Worm (Caenorhabditis elegans) whole organism, L2 larva: Measurements from ENCODE around the gene str-264.
A peak's percentile ranks its signal among the peaks of the same experiment; 100 is the strongest.

Source experiments
- R02D3.7 ChIP-seq: fragments of 150-350 bp; optimal IDR thresholded peaks from 2 replicates; lab custom pipeline; 2014; ENCODE audit warnings: missing biosample characterization, missing genetic modification characterization
- alr-1 ChIP-seq: fragments of 150-350 bp; optimal IDR thresholded peaks from 2 replicates; lab custom pipeline; 2014; ENCODE audit warnings: missing biosample characterization, missing genetic modification characterization
- egl-27 ChIP-seq: sonication (generic microtip); optimal IDR thresholded peaks from 3 replicates; lab custom pipeline; 2017; ENCODE audit warnings: missing biosample characterization, missing genetic modification reagents, missing genetic modification characterization
- elt-3 ChIP-seq: sonication (generic microtip); optimal IDR thresholded peaks from 2 replicates; lab custom pipeline; 2017; ENCODE audit warnings: missing biosample characterization, missing genetic modification characterization
- mdl-1 ChIP-seq, 2 experiments: fragments of 150-350 bp in 1 of 2; sonication (generic microtip) in 1 of 2; optimal IDR thresholded peaks; 2 replicates each; lab custom pipeline; 2017; ENCODE audit warnings: missing biosample characterization in 2 of 2, missing genetic modification characterization in 2 of 2
- nhr-10 ChIP-seq: sonication (generic microtip); optimal IDR thresholded peaks from 2 replicates; lab custom pipeline; 2017; ENCODE audit warnings: missing biosample characterization, missing genetic modification characterization
- nhr-11 ChIP-seq: fragments of 150-350 bp; optimal IDR thresholded peaks from 2 replicates; lab custom pipeline; 2014; ENCODE audit warnings: missing biosample characterization, missing genetic modification characterization
- nhr-12 ChIP-seq: fragments of 150-350 bp; optimal IDR thresholded peaks from 2 replicates; lab custom pipeline; 2014; ENCODE audit warnings: missing biosample characterization, missing genetic modification characterization
- skn-1 ChIP-seq: sonication (generic microtip); optimal IDR thresholded peaks from 2 replicates; lab custom pipeline; 2017; ENCODE audit warnings: missing biosample characterization, missing genetic modification characterization
- unc-39 ChIP-seq: fragments of 150-350 bp; optimal IDR thresholded peaks from 2 replicates; lab custom pipeline; 2014; ENCODE audit warnings: missing biosample characterization, missing genetic modification characterization
- unc-62 ChIP-seq: fragments of 150-350 bp; optimal IDR thresholded peaks from 2 replicates; lab custom pipeline; 2014; ENCODE audit warnings: missing biosample characterization, missing genetic modification reagents, missing genetic modification characterization

ce11 chrV:15465032-15465727, 27.2 kb downstream of the str-264 start, which contains the start of gene pqn-71:
- TF ChIP-seq R02D3.7: no peak
- TF ChIP-seq unc-62 (GFP tag; lab: Kevin White, UChicago): no peak
- no peak for TF ChIP-seq unc-39 (tag; lab: Kevin White, UChicago)
- TF ChIP-seq egl-27 (tag; lab: Kevin White, UChicago): peak; percentile 80
- peak; percentile 26 for TF ChIP-seq nhr-10 (tag; lab: Kevin White, UChicago)
- no peak for TF ChIP-seq skn-1 (tag; lab: Kevin White, UChicago)
- TF ChIP-seq nhr-12 (tag; lab: Kevin White, UChicago): no peak
- peak; percentile 65 for TF ChIP-seq nhr-11
- TF ChIP-seq alr-1: peak; percentile 8
- peak; percentile 11 to 76 for TF ChIP-seq mdl-1 (tag; optimal IDR thresholded peaks at IDR 0.05; lab: Kevin White, UChicago)
- no peak for TF ChIP-seq elt-3 (tag; lab: Kevin White, UChicago)
